Fruit fly (Drosophila melanogaster) whole organism, embryonic: Measurements from ENCODE around the gene Mnn1.

Experiments
- Abd-B ChIP-seq: fragments of 200-800 bp; sonication (Bioruptor generic); optimal IDR thresholded peaks from 2 replicates; lab custom pipeline; 2018; ENCODE audit warnings: missing biosample characterization, mild to moderate bottlenecking, missing genetic modification characterization, moderate library complexity
- Aef1 ChIP-seq: fragments of 200-800 bp; sonication (Bioruptor generic); IDR thresholded peaks from 3 replicates; pipeline ENCODE4 v1.3.6; 2022; ENCODE audit warnings: missing biosample characterization, missing genetic modification characterization
- BEAF-32 ChIP-seq: fragments of 200-800 bp; sonication (Bioruptor generic); optimal IDR thresholded peaks from 3 replicates; lab custom pipeline; 2017; ENCODE audit warnings: missing biosample characterization, missing genetic modification characterization, mild to moderate bottlenecking, moderate library complexity, missing genetic modification reagents
- CG10366 ChIP-seq: fragments of 200-800 bp; sonication (Bioruptor generic); IDR thresholded peaks from 2 replicates; pipeline ENCODE4 v1.3.6; 2022; ENCODE audit warnings: missing biosample characterization, missing genetic modification characterization
- CG10543 ChIP-seq: fragments of 200-800 bp; sonication (Bioruptor generic); optimal IDR thresholded peaks from 3 replicates; lab custom pipeline; 2017; ENCODE audit warnings: missing biosample characterization, mild to moderate bottlenecking, missing genetic modification characterization, moderate library complexity
- CG11504 ChIP-seq: fragments of 200-800 bp; sonication (Bioruptor generic); optimal IDR thresholded peaks from 3 replicates; lab custom pipeline; 2019; ENCODE audit warnings: missing biosample characterization, mild to moderate bottlenecking, missing genetic modification characterization, moderate library complexity
- CG15696 ChIP-seq: fragments of 200-800 bp; sonication (Bioruptor generic); optimal IDR thresholded peaks from 2 replicates; lab custom pipeline; 2019; ENCODE audit warnings: missing biosample characterization, mild to moderate bottlenecking, missing genetic modification characterization, moderate library complexity
- CG16863 ChIP-seq: fragments of 200-800 bp; sonication (Bioruptor generic); optimal IDR thresholded peaks from 3 replicates; lab custom pipeline; 2016; ENCODE audit warnings: missing biosample characterization, missing genetic modification characterization
- CG17829 ChIP-seq: fragments of 200-800 bp; optimal IDR thresholded peaks from 2 replicates; lab custom pipeline; 2019; ENCODE audit warnings: missing biosample characterization, mild to moderate bottlenecking, missing genetic modification characterization, moderate library complexity
- CG17912 ChIP-seq: fragments of 200-800 bp; sonication (Bioruptor generic); optimal IDR thresholded peaks from 2 replicates; lab custom pipeline; 2018; ENCODE audit warnings: missing biosample characterization, mild to moderate bottlenecking, missing genetic modification characterization
- CG31388 ChIP-seq: fragments of 200-800 bp; sonication (Bioruptor generic); optimal IDR thresholded peaks from 2 replicates; lab custom pipeline; 2016; ENCODE audit warnings: missing biosample characterization, missing genetic modification characterization
- CG3407 ChIP-seq: fragments of 200-800 bp; sonication (Bioruptor generic); optimal IDR thresholded peaks from 2 replicates; lab custom pipeline; 2018; ENCODE audit warnings: missing biosample characterization, mild to moderate bottlenecking, missing genetic modification characterization
- CG5953 ChIP-seq: fragments of 200-800 bp; sonication (Bioruptor generic); IDR thresholded peaks from 2 replicates; pipeline ENCODE4 v1.3.6; 2022; ENCODE audit warnings: missing biosample characterization, missing genetic modification characterization
- CG7745 ChIP-seq: fragments of 200-800 bp; sonication (Bioruptor generic); optimal IDR thresholded peaks from 2 replicates; lab custom pipeline; 2018; ENCODE audit warnings: missing biosample characterization, mild to moderate bottlenecking, missing genetic modification characterization, moderate library complexity
- CG7786 ChIP-seq: fragments of 200-800 bp; sonication (Bioruptor generic); optimal IDR thresholded peaks from 2 replicates; lab custom pipeline; 2016; ENCODE audit warnings: missing biosample characterization, missing genetic modification characterization
- CG9932 ChIP-seq: fragments of 200-800 bp; sonication (Bioruptor generic); IDR thresholded peaks from 2 replicates; pipeline ENCODE4 v1.3.6; 2022; ENCODE audit warnings: missing biosample characterization, missing genetic modification characterization
- Dip2 ChIP-seq: fragments of 200-800 bp; sonication (Bioruptor generic); IDR thresholded peaks from 2 replicates; pipeline ENCODE4 v1.3.6; 2022; ENCODE audit warnings: missing biosample characterization, missing genetic modification characterization
- Drgx ChIP-seq: fragments of 200-800 bp; sonication (Bioruptor generic); IDR thresholded peaks from 2 replicates; pipeline ENCODE4 v1.3.6; 2022; ENCODE audit warnings: missing biosample characterization, missing genetic modification characterization
- HLH3B ChIP-seq: fragments of 200-800 bp; sonication (Bioruptor generic); IDR thresholded peaks from 2 replicates; pipeline ENCODE4 v1.3.6; 2022; ENCODE audit warnings: missing biosample characterization, missing genetic modification characterization
- HLH4C ChIP-seq: fragments of 200-800 bp; sonication (Bioruptor generic); IDR thresholded peaks from 3 replicates; pipeline ENCODE4 v1.3.6; 2022; ENCODE audit warnings: missing biosample characterization, missing genetic modification characterization; ENCODE audit not compliant: partially characterized antibody
- Hey ChIP-seq: fragments of 200-800 bp; sonication (Bioruptor generic); optimal IDR thresholded peaks from 3 replicates; lab custom pipeline; 2018; ENCODE audit warnings: missing biosample characterization, mild to moderate bottlenecking, missing genetic modification characterization
- Hr39 ChIP-seq: fragments of >200 bp; optimal IDR thresholded peaks from 2 replicates; lab custom pipeline; 2017
- Lhr ChIP-seq: fragments of 200-800 bp; sonication (Bioruptor generic); optimal IDR thresholded peaks from 3 replicates; lab custom pipeline; 2017; ENCODE audit warnings: mild to moderate bottlenecking, missing biosample characterization, missing genetic modification reagents, missing genetic modification characterization
- MESR4 ChIP-seq: fragments of 200-800 bp; sonication (Bioruptor generic); optimal IDR thresholded peaks from 2 replicates; lab custom pipeline; 2018; ENCODE audit warnings: missing biosample characterization, mild to moderate bottlenecking, missing genetic modification characterization, moderate library complexity
- NfI ChIP-seq: fragments of 200-800 bp; sonication (Bioruptor generic); optimal IDR thresholded peaks from 3 replicates; lab custom pipeline; 2018; ENCODE audit warnings: missing biosample characterization, mild to moderate bottlenecking, missing genetic modification characterization, moderate library complexity
- Oli ChIP-seq: fragments of 200-800 bp; sonication (Bioruptor generic); optimal IDR thresholded peaks from 2 replicates; lab custom pipeline; 2018; ENCODE audit warnings: missing biosample characterization, mild to moderate bottlenecking, missing genetic modification characterization, moderate library complexity
- Pdp1 ChIP-seq, 2 experiments: fragments of 200-800 bp; sonication (Bioruptor generic); optimal IDR thresholded peaks; 3 replicates each; lab custom pipeline; 2016; ENCODE audit warnings: missing biosample characterization in 2 of 2, missing genetic modification characterization in 2 of 2, mild to moderate bottlenecking in 1 of 2, moderate library complexity in 1 of 2
- Ravus ChIP-seq: fragments of 200-800 bp; sonication (Bioruptor generic); IDR thresholded peaks from 2 replicates; pipeline ENCODE4 v1.3.6; 2022; ENCODE audit warnings: missing biosample characterization, missing genetic modification characterization
- Scr ChIP-seq: fragments of 200-800 bp; sonication (Bioruptor generic); IDR thresholded peaks from 2 replicates; pipeline ENCODE4 v1.3.6; 2022; ENCODE audit warnings: missing biosample characterization, missing genetic modification characterization; ENCODE audit not compliant: partially characterized antibody
- Sox102F ChIP-seq: fragments of 200-800 bp; sonication (Bioruptor generic); optimal IDR thresholded peaks from 2 replicates; lab custom pipeline; 2018; ENCODE audit warnings: missing biosample characterization, mild to moderate bottlenecking, missing genetic modification characterization, moderate library complexity
- Ssrp ChIP-seq: fragments of 200-800 bp; sonication (Bioruptor generic); optimal IDR thresholded peaks from 2 replicates; lab custom pipeline; 2018; ENCODE audit warnings: missing biosample characterization, mild to moderate bottlenecking, missing genetic modification characterization, moderate library complexity
- Xbp1 ChIP-seq: fragments of 200-800 bp; sonication (Bioruptor generic); optimal IDR thresholded peaks from 3 replicates; lab custom pipeline; 2016; ENCODE audit warnings: missing biosample characterization, mild to moderate bottlenecking, missing genetic modification characterization
- ase ChIP-seq: fragments of 200-800 bp; sonication (Bioruptor generic); IDR thresholded peaks from 3 replicates; pipeline ENCODE4 v1.3.6; 2022; ENCODE audit warnings: missing biosample characterization, missing genetic modification characterization
- bowl ChIP-seq: fragments of 200-800 bp; sonication (Bioruptor generic); IDR thresholded peaks from 2 replicates; pipeline ENCODE4 v1.3.6; 2022; ENCODE audit warnings: missing biosample characterization, missing genetic modification characterization
- ewg ChIP-seq: fragments of 200-800 bp; sonication (Bioruptor generic); optimal IDR thresholded peaks from 3 replicates; lab custom pipeline; 2017; ENCODE audit warnings: mild to moderate bottlenecking, missing biosample characterization, missing genetic modification reagents, missing genetic modification characterization
- h ChIP-seq: fragments of >200 bp; optimal IDR thresholded peaks from 2 replicates; lab custom pipeline; 2017
- her ChIP-seq: fragments of 200-800 bp; sonication (Bioruptor generic); optimal IDR thresholded peaks from 2 replicates; lab custom pipeline; 2016; ENCODE audit warnings: missing biosample characterization, missing genetic modification characterization
- lov ChIP-seq, 2 experiments: fragments of 200-800 bp in 1 of 2; fragments of >200 bp in 1 of 2; sonication (Bioruptor generic) in 1 of 2; IDR thresholded peaks in 1 of 2; optimal IDR thresholded peaks in 1 of 2; 2 replicates in 1 of 2; 3 replicates in 1 of 2; pipeline versions ENCODE4 v1.3.6 to Lab custom; 2017 to 2022; ENCODE audit warnings: missing biosample characterization in 1 of 2, missing genetic modification characterization in 1 of 2
- nerfin-1 ChIP-seq: fragments of 200-800 bp; sonication (Bioruptor generic); optimal IDR thresholded peaks from 3 replicates; lab custom pipeline; 2019; ENCODE audit warnings: missing biosample characterization, mild to moderate bottlenecking, missing genetic modification characterization, moderate library complexity
- nmo ChIP-seq: fragments of 200-800 bp; sonication (Bioruptor generic); optimal IDR thresholded peaks from 2 replicates; lab custom pipeline; 2018; ENCODE audit warnings: missing biosample characterization, mild to moderate bottlenecking, missing genetic modification characterization, moderate library complexity
- nom ChIP-seq: fragments of 200-800 bp; sonication (Bioruptor generic); optimal IDR thresholded peaks from 2 replicates; lab custom pipeline; 2017; ENCODE audit warnings: missing biosample characterization, missing genetic modification characterization, mild to moderate bottlenecking, moderate library complexity, missing genetic modification reagents
- pita ChIP-seq: fragments of 200-800 bp; sonication (Bioruptor generic); optimal IDR thresholded peaks from 2 replicates; lab custom pipeline; 2017; ENCODE audit warnings: missing biosample characterization, mild to moderate bottlenecking, missing genetic modification characterization
- pum ChIP-seq: fragments of 200-800 bp; sonication (Bioruptor generic); optimal IDR thresholded peaks from 2 replicates; lab custom pipeline; 2016; ENCODE audit warnings: missing biosample characterization, missing genetic modification characterization
- repo ChIP-seq: fragments of 200-800 bp; sonication (Bioruptor generic); optimal IDR thresholded peaks from 2 replicates; lab custom pipeline; 2016; ENCODE audit warnings: missing biosample characterization, missing genetic modification characterization
- sd ChIP-seq: fragments of 200-800 bp; sonication (Bioruptor generic); optimal IDR thresholded peaks from 3 replicates; lab custom pipeline; 2018; ENCODE audit warnings: missing biosample characterization, mild to moderate bottlenecking, missing genetic modification characterization, moderate library complexity
- shn ChIP-seq: fragments of 200-800 bp; sonication (Bioruptor generic); optimal IDR thresholded peaks from 3 replicates; lab custom pipeline; 2016; ENCODE audit warnings: missing biosample characterization, missing genetic modification characterization
- toy ChIP-seq: fragments of 200-800 bp; sonication (Bioruptor generic); IDR thresholded peaks from 2 replicates; pipeline ENCODE4 v1.3.6; 2022; ENCODE audit warnings: missing biosample characterization, missing genetic modification characterization
- twi ChIP-seq: fragments of 200-800 bp; optimal IDR thresholded peaks from 2 replicates; lab custom pipeline; 2019; ENCODE audit warnings: missing biosample characterization, mild to moderate bottlenecking, missing genetic modification characterization, moderate library complexity

The Mnn1 gene

dm6 chr2L:7043039-7043905 is 12.8 kb upstream of the Mnn1 start (continued):
- no peak for TF ChIP-seq nom (GFP tag; lab: Kevin White, UChicago)
- no peak for TF ChIP-seq pita
- TF ChIP-seq twi (tag; lab: Kevin White, UChicago): peak; percentile 89
- no peak for TF ChIP-seq repo (GFP tag; lab: Kevin White, UChicago)
- TF ChIP-seq bowl (GFP tag; lab: Robert Waterston, UW): no peak
- TF ChIP-seq MESR4 (GFP tag; lab: Kevin White, UChicago): no peak
- no peak for TF ChIP-seq BEAF-32 (GFP tag; lab: Kevin White, UChicago)
- TF ChIP-seq Aef1 (GFP tag; lab: Robert Waterston, UW): no peak
- peak; percentile 61 for TF ChIP-seq CG3407 (GFP tag; lab: Kevin White, UChicago)
- TF ChIP-seq CG10543 (GFP tag; lab: Kevin White, UChicago): no peak
- TF ChIP-seq CG7745 (tag; lab: Kevin White, UChicago): peak; percentile 62
- peak; percentile 6 for TF ChIP-seq CG17829 (tag; lab: Kevin White, UChicago)
- peak; percentile 36 for TF ChIP-seq CG11504 (tag; lab: Kevin White, UChicago)
- TF ChIP-seq Abd-B: no peak
- peak; percentile 66 for TF ChIP-seq CG17912 (GFP tag; lab: Kevin White, UChicago)
- TF ChIP-seq ewg (GFP tag; lab: Kevin White, UChicago): peak; percentile 23
- no peak for TF ChIP-seq CG7786 (GFP tag; lab: Kevin White, UChicago)
- no peak for TF ChIP-seq Dip2
- TF ChIP-seq CG10366 (GFP tag; lab: Robert Waterston, UW): no peak
- peak; percentile 33 for TF ChIP-seq her (GFP tag; lab: Kevin White, UChicago)
- no peak for TF ChIP-seq HLH4C
- TF ChIP-seq sd (tag; lab: Kevin White, UChicago): peak; percentile 90
- TF ChIP-seq pum (GFP tag; lab: Kevin White, UChicago): no peak
- TF ChIP-seq Xbp1: no peak
- TF ChIP-seq h (lab: Kevin White, UChicago): no peak
- peak; percentile 30 for TF ChIP-seq Hey (tag; lab: Kevin White, UChicago)
- no peak for TF ChIP-seq NfI
- TF ChIP-seq HLH3B (GFP tag; lab: Robert Waterston, UW): 0 out of 2 replicates have a peak, but pooled peaks have one; percentile 7
- TF ChIP-seq Sox102F (GFP tag; lab: Kevin White, UChicago): peak; percentile 5
- TF ChIP-seq Ravus: no peak
- 0 out of 2 replicates have a peak, but pooled peaks have one; percentile 9 for TF ChIP-seq CG5953
- peak; percentile 46 for TF ChIP-seq CG16863 (GFP tag; lab: Kevin White, UChicago)
- TF ChIP-seq Hr39 (lab: Kevin White, UChicago): no peak
- peak; percentile 21 for TF ChIP-seq Ssrp (tag; lab: Kevin White, UChicago)
- TF ChIP-seq Lhr (GFP tag; lab: Kevin White, UChicago): peak; percentile 38
- no peak for TF ChIP-seq ase (GFP tag; lab: Robert Waterston, UW)
- no peak for TF ChIP-seq CG31388 (GFP tag; lab: Kevin White, UChicago)
- TF ChIP-seq Oli: peak; percentile 32
- no peak for TF ChIP-seq nmo (GFP tag; lab: Kevin White, UChicago)
- TF ChIP-seq Scr: peak; percentile 9; the same call in 1 of the 2 replicates
- TF ChIP-seq Drgx: 0 out of 2 replicates have a peak, but pooled peaks have one; percentile 10
- no peak for TF ChIP-seq lov (optimal IDR thresholded peaks at IDR 0.05; lab: Kevin White, UChicago)
- TF ChIP-seq lov (GFP tag; IDR thresholded peaks at IDR 0.05; lab: Robert Waterston, UW): peak; percentile 81; the same call in 1 of the 3 replicates
- TF ChIP-seq CG9932: no peak
- peak; percentile 41 for TF ChIP-seq nerfin-1
- TF ChIP-seq CG15696 (tag; lab: Kevin White, UChicago): peak; percentile 69
- TF ChIP-seq toy (GFP tag; lab: Robert Waterston, UW): no peak
- TF ChIP-seq shn: no peak
- peak; percentile 7 to 94 for TF ChIP-seq Pdp1 (GFP tag; optimal IDR thresholded peaks at IDR 0.05; lab: Kevin White, UChicago)
